Worm (Caenorhabditis elegans) whole organism, mixed stage, embryonic: ENCODE measurements around the gene riok-3.

Experiments used
- M03D4.4 ChIP-seq: sonication (generic microtip); optimal IDR thresholded peaks from 2 replicates; lab custom pipeline; 2017; ENCODE audit warnings: mild to moderate bottlenecking, missing genetic modification characterization, missing compliant biosample characterization
- bed-3 ChIP-seq: fragments of 200-800 bp; sonication (Bioruptor generic); optimal IDR thresholded peaks from 3 replicates; lab custom pipeline; 2018; ENCODE audit warnings: mild to moderate bottlenecking, missing genetic modification characterization, moderate library complexity, missing compliant biosample characterization
- blmp-1 ChIP-seq: fragments of 150-350 bp; optimal IDR thresholded peaks from 2 replicates; lab custom pipeline; 2014; ENCODE audit warnings: missing biosample characterization, missing genetic modification characterization
- ceh-39 ChIP-seq: fragments of 150-350 bp; optimal IDR thresholded peaks from 2 replicates; lab custom pipeline; 2014; ENCODE audit warnings: missing biosample characterization, missing genetic modification characterization
- ceh-43 ChIP-seq: fragments of 200-800 bp; sonication (Bioruptor generic); optimal IDR thresholded peaks from 2 replicates; lab custom pipeline; 2018; ENCODE audit warnings: mild to moderate bottlenecking, missing genetic modification characterization, moderate library complexity, missing compliant biosample characterization
- ceh-83 ChIP-seq: fragments of 200-800 bp; sonication (Bioruptor generic); optimal IDR thresholded peaks from 2 replicates; lab custom pipeline; 2018; ENCODE audit warnings: mild to moderate bottlenecking, missing genetic modification characterization, missing compliant biosample characterization
- ces-1 ChIP-seq: fragments of 150-350 bp; optimal IDR thresholded peaks from 2 replicates; lab custom pipeline; 2014; ENCODE audit warnings: missing biosample characterization, missing genetic modification reagents, missing genetic modification characterization
- cnd-1 ChIP-seq: fragments of 200-800 bp; sonication (Bioruptor generic); optimal IDR thresholded peaks from 2 replicates; lab custom pipeline; 2018; ENCODE audit warnings: mild to moderate bottlenecking, missing genetic modification characterization, missing compliant biosample characterization
- drap-1 ChIP-seq: fragments of 200-800 bp; sonication (Bioruptor generic); optimal IDR thresholded peaks from 3 replicates; lab custom pipeline; 2018; ENCODE audit warnings: mild to moderate bottlenecking, missing genetic modification characterization, missing compliant biosample characterization
- elt-1 ChIP-seq: sonication (generic microtip); optimal IDR thresholded peaks from 2 replicates; lab custom pipeline; 2017; ENCODE audit warnings: missing genetic modification characterization, mild to moderate bottlenecking, missing compliant biosample characterization, antibody characterized with exemption, moderate library complexity, borderline replicate concordance; ENCODE audit not compliant: insufficient read depth
- elt-3 ChIP-seq: fragments of 150-350 bp; optimal IDR thresholded peaks from 2 replicates; lab custom pipeline; 2014; ENCODE audit warnings: missing biosample characterization, missing genetic modification characterization
- flh-1 ChIP-seq: fragments of 200-800 bp; sonication (Bioruptor generic); optimal IDR thresholded peaks from 2 replicates; lab custom pipeline; 2018; ENCODE audit warnings: mild to moderate bottlenecking, missing genetic modification characterization, moderate library complexity, missing compliant biosample characterization
- ham-2 ChIP-seq: fragments of 200-800 bp; sonication (Bioruptor generic); optimal IDR thresholded peaks from 2 replicates; lab custom pipeline; 2018; ENCODE audit warnings: mild to moderate bottlenecking, missing genetic modification characterization, missing compliant biosample characterization
- hlh-1 ChIP-seq: fragments of 150-350 bp; optimal IDR thresholded peaks from 2 replicates; lab custom pipeline; 2014; ENCODE audit warnings: missing biosample characterization, missing genetic modification reagents, missing genetic modification characterization
- lin-13 ChIP-seq: fragments of 150-350 bp; optimal IDR thresholded peaks from 2 replicates; lab custom pipeline; 2014; ENCODE audit warnings: missing biosample characterization, missing genetic modification characterization
- lin-32 ChIP-seq: fragments of 200-800 bp; sonication (Bioruptor generic); optimal IDR thresholded peaks from 2 replicates; lab custom pipeline; 2018; ENCODE audit warnings: mild to moderate bottlenecking, missing genetic modification characterization, missing compliant biosample characterization
- lsy-2 ChIP-seq: fragments of 150-350 bp; optimal IDR thresholded peaks from 2 replicates; lab custom pipeline; 2014; ENCODE audit warnings: missing biosample characterization, missing genetic modification characterization
- mab-5 ChIP-seq: fragments of 150-350 bp; optimal IDR thresholded peaks from 2 replicates; lab custom pipeline; 2014; ENCODE audit warnings: missing biosample characterization, missing genetic modification characterization
- mep-1 ChIP-seq: fragments of 150-350 bp; optimal IDR thresholded peaks from 2 replicates; lab custom pipeline; 2017; ENCODE audit warnings: missing biosample characterization, missing genetic modification reagents, missing genetic modification characterization, inconsistent platforms
- mls-2 ChIP-seq: sonication (generic microtip); optimal IDR thresholded peaks from 2 replicates; lab custom pipeline; 2016; ENCODE audit warnings: mild to moderate bottlenecking, missing genetic modification characterization, moderate library complexity, missing compliant biosample characterization
- nhr-12 ChIP-seq: fragments of 150-350 bp; optimal IDR thresholded peaks from 2 replicates; lab custom pipeline; 2014; ENCODE audit warnings: missing biosample characterization, missing genetic modification characterization
- nhr-2 ChIP-seq: fragments of 150-350 bp; optimal IDR thresholded peaks from 2 replicates; lab custom pipeline; 2014; ENCODE audit warnings: missing biosample characterization, missing genetic modification characterization
- nhr-237 ChIP-seq: fragments of 150-350 bp; optimal IDR thresholded peaks from 2 replicates; lab custom pipeline; 2014; ENCODE audit warnings: missing biosample characterization, missing genetic modification characterization
- nhr-28 ChIP-seq: fragments of 150-350 bp; optimal IDR thresholded peaks from 2 replicates; lab custom pipeline; 2014; ENCODE audit warnings: missing biosample characterization, missing genetic modification characterization
- nhr-76 ChIP-seq: sonication (generic microtip); optimal IDR thresholded peaks from 2 replicates; lab custom pipeline; 2017; ENCODE audit warnings: missing biosample characterization, missing genetic modification characterization
- pha-4 ChIP-seq: fragments of 150-350 bp; optimal IDR thresholded peaks from 2 replicates; lab custom pipeline; 2018; ENCODE audit warnings: missing biosample characterization, missing genetic modification reagents, missing genetic modification characterization
- sem-2 ChIP-seq: fragments of 200-800 bp; sonication (Bioruptor generic); optimal IDR thresholded peaks from 2 replicates; lab custom pipeline; 2018; ENCODE audit warnings: mild to moderate bottlenecking, missing genetic modification characterization, missing compliant biosample characterization
- snpc-4 ChIP-seq: fragments of 150-350 bp; optimal IDR thresholded peaks from 2 replicates; lab custom pipeline; 2014; ENCODE audit warnings: missing biosample characterization, missing genetic modification characterization
- sptf-1 ChIP-seq: sonication (generic microtip); optimal IDR thresholded peaks from 2 replicates; lab custom pipeline; 2017; ENCODE audit warnings: mild to moderate bottlenecking, missing genetic modification characterization, moderate library complexity, missing compliant biosample characterization
- tbx-8 ChIP-seq: fragments of 200-800 bp; sonication (Bioruptor generic); optimal IDR thresholded peaks from 2 replicates; lab custom pipeline; 2018; ENCODE audit warnings: mild to moderate bottlenecking, missing genetic modification characterization, moderate library complexity, missing compliant biosample characterization
- unc-120 ChIP-seq: sonication (generic microtip); optimal IDR thresholded peaks from 2 replicates; lab custom pipeline; 2017; ENCODE audit warnings: missing genetic modification characterization, missing compliant biosample characterization; ENCODE audit not compliant: poor library complexity, severe bottlenecking
- unc-39 ChIP-seq: fragments of 150-350 bp; optimal IDR thresholded peaks from 2 replicates; lab custom pipeline; 2014; ENCODE audit warnings: missing biosample characterization, missing genetic modification characterization
- unc-62 ChIP-seq: fragments of 150-350 bp; optimal IDR thresholded peaks from 2 replicates; lab custom pipeline; 2014; ENCODE audit warnings: missing biosample characterization, missing genetic modification reagents, missing genetic modification characterization
- zip-8 ChIP-seq: fragments of 150-350 bp; optimal IDR thresholded peaks from 2 replicates; lab custom pipeline; 2014; ENCODE audit warnings: missing biosample characterization, missing genetic modification characterization
- ztf-11 ChIP-seq: fragments of 150-350 bp; optimal IDR thresholded peaks from 2 replicates; lab custom pipeline; 2014; ENCODE audit warnings: missing biosample characterization, missing genetic modification characterization

Gene riok-3

DNA sequence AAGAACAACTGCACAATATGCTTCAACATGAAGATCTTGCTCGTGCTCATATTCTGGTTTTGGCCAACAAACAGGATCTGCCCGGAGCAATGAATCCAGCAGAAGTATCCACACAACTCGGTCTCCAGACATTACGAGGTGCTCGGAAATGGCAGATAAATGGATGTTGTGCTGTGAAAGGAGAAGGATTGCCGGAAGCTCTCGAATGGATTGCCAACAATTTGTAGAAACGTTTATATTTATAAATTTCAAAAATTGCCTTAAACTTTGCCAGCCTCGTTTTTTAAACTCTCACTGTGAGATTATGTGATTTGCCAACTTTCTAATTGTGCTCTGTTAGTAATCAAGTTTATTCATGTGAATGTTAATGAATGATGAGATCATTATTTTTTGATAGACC, 18.9 kb upstream of the riok-3 start:
- TF ChIP-seq lin-13 (tag; lab: Kevin White, UChicago) (no peak), ham-2 (no peak), pha-4 (tag; lab: Kevin White, UChicago) (no peak), mls-2 (tag; lab: Kevin White, UChicago) (no peak), elt-1 (tag; lab: Kevin White, UChicago) (no peak), nhr-28 (tag; lab: Kevin White, UChicago) (no peak), drap-1 (GFP tag; lab: Kevin White, UChicago) (no peak), ceh-39 (no peak), lsy-2 (tag; lab: Kevin White, UChicago) (no peak), lin-32 (GFP tag; lab: Kevin White, UChicago) (no peak), sptf-1 (no peak), hlh-1 (tag; lab: Kevin White, UChicago) (no peak), sem-2 (GFP tag; lab: Kevin White, UChicago) (no peak), tbx-8 (GFP tag; lab: Kevin White, UChicago) (no peak), ces-1 (no peak), flh-1 (no peak), elt-3 (tag; lab: Kevin White, UChicago) (no peak), zip-8 (no peak), unc-62 (no peak), bed-3 (GFP tag; lab: Kevin White, UChicago) (no peak)
- TF ChIP-seq, all 35 proteins: peak for 0

DNA sequence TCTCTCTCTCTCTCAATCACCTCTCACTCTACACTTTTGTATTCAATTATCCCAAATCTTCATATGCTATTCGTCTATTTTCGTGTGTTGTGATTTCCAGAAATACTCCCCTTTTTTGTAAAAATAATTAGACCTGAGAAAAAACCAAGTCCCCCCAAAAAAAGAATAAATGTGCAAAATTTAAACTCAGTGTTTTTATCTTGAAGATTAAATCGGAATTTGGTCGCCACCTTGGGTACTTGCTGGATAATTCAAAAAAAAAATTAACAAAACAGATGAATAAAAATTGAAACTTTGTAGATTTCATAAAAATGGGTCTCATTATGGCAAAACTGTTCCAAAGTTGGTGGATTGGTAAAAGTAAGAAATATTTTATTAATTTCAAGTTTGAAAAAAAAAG, 18.1 kb upstream of the riok-3 start, which contains the start of gene arl-5:
Gene arl-5, plus strand, starts transcription at position 301 of the 400 bp plus-strand sequence.
- no peak for TF ChIP-seq ceh-83
- no peak for TF ChIP-seq elt-1 (tag; lab: Kevin White, UChicago)
- no peak for TF ChIP-seq nhr-2 (tag; lab: Kevin White, UChicago)
- no peak for TF ChIP-seq hlh-1 (tag; lab: Kevin White, UChicago)
- TF ChIP-seq cnd-1 (tag; lab: Kevin White, UChicago): no peak
- TF ChIP-seq mep-1: no peak
- TF ChIP-seq drap-1 (GFP tag; lab: Kevin White, UChicago): no peak

DNA sequence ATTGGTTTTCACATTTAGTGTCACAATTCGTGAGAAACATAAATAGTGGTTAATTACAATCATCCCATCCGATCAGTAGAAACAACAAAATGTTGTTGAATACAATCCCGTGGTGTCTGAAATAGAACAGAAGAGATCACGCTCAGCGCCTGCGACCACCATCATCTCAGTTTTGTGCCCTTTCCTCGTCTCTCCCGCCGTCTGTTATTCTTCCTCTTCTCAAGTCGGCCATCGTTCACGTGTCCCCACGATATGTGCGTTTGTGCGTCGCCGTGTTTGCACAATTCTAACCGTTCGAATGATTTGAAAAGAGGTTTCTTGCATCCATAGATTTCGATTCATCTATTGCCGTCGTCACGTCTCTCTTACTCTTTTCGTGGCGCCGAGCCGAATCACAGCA, 14.0 kb upstream of the riok-3 start, which contains the start of gene panl-3:
Gene panl-3, plus strand, starts transcription at position 294 of the 400 bp plus-strand sequence.
- no peak for TF ChIP-seq mab-5 (tag; lab: Kevin White, UChicago)
- no peak for TF ChIP-seq nhr-2 (tag; lab: Kevin White, UChicago)
- TF ChIP-seq ceh-39: no peak
- no peak for TF ChIP-seq mls-2 (tag; lab: Kevin White, UChicago)
- TF ChIP-seq nhr-28 (tag; lab: Kevin White, UChicago): no peak
- no peak for TF ChIP-seq snpc-4 (tag; lab: Kevin White, UChicago)
- TF ChIP-seq ces-1: no peak
- TF ChIP-seq lin-32 (GFP tag; lab: Kevin White, UChicago): no peak
- TF ChIP-seq mep-1: peak; percentile 49
- no peak for TF ChIP-seq M03D4.4
- TF ChIP-seq blmp-1: no peak
- TF ChIP-seq sptf-1: peak; percentile 37
- TF ChIP-seq bed-3 (GFP tag; lab: Kevin White, UChicago): no peak
- peak; percentile 4 for TF ChIP-seq lsy-2 (tag; lab: Kevin White, UChicago)
- no peak for TF ChIP-seq tbx-8 (GFP tag; lab: Kevin White, UChicago)
- TF ChIP-seq unc-120 (tag; lab: Kevin White, UChicago): no peak
- TF ChIP-seq nhr-12: no peak
- TF ChIP-seq ceh-83: no peak
- no peak for TF ChIP-seq nhr-76
- TF ChIP-seq zip-8: no peak
- TF ChIP-seq drap-1 (GFP tag; lab: Kevin White, UChicago): no peak
- no peak for TF ChIP-seq flh-1
- TF ChIP-seq hlh-1 (tag; lab: Kevin White, UChicago): no peak
- no peak for TF ChIP-seq unc-39 (tag; lab: Kevin White, UChicago)
- TF ChIP-seq nhr-237 (tag; lab: Kevin White, UChicago): no peak
- TF ChIP-seq ztf-11 (tag; lab: Kevin White, UChicago): no peak
- no peak for TF ChIP-seq ceh-43 (GFP tag; lab: Kevin White, UChicago)
- TF ChIP-seq lin-13 (tag; lab: Kevin White, UChicago): peak; percentile 14
- TF ChIP-seq pha-4 (tag; lab: Kevin White, UChicago): peak; percentile 23
- no peak for TF ChIP-seq elt-3 (tag; lab: Kevin White, UChicago)
- TF ChIP-seq sem-2 (GFP tag; lab: Kevin White, UChicago): no peak
- no peak for TF ChIP-seq ham-2
- peak; percentile 46 for TF ChIP-seq cnd-1 (tag; lab: Kevin White, UChicago)
- TF ChIP-seq unc-62: no peak
- TF ChIP-seq elt-1 (tag; lab: Kevin White, UChicago): no peak
